Worm (Caenorhabditis elegans) whole organism, late embryonic: ENCODE measurements around the gene pgp-1.

Experiments used
- Y22D7AL.16 ChIP-seq: sonication (generic microtip); optimal IDR thresholded peaks from 2 replicates; lab custom pipeline; 2016; ENCODE audit warnings: missing genetic modification characterization, missing compliant biosample characterization
- mec-3 ChIP-seq: sonication (generic microtip); optimal IDR thresholded peaks from 2 replicates; lab custom pipeline; 2016; ENCODE audit warnings: borderline replicate concordance, missing genetic modification characterization, missing compliant biosample characterization

- TF ChIP-seq Y22D7AL.16 (tag; lab: Kevin White, UChicago) (no peak), mec-3 (tag; lab: Kevin White, UChicago) (no peak)
Observed at ce11 chrIV:12633825-12634224, 34.9 kb upstream of the pgp-1 start.
